Worm (Caenorhabditis elegans): ENCODE data around the gene Y43F8A.1.
A peak's percentile ranks its signal among the peaks of the same experiment; 100 is the strongest.

Gene Y43F8A.1

DNA sequence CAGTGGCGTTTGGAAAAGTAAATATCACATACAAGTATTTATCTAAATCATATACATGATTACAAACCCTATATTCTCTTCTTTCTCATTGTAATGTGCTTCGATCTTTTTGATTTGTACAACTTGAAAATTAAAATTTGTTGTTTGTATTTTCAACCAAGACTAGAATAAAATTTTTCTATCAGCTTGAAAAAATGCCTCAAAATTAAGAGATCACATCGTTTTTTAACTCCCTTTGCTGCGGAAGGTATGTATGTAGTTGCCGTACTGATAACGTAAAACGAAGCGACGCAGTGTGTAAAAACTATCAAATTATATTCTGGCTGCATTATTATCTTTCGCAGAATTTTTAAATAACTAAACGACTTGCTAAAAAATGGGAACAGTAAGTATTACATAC, 47.5 kb downstream of the Y43F8A.1 start, which contains the start of gene C25F9.15:
Gene C25F9.15, plus strand, starts transcription at position 301 of the 400 bp plus-strand sequence.
- TF ChIP-seq fos-1 (tag; optimal IDR thresholded peaks at IDR 0.05) (peak; percentile 40), ceh-82 (tag; optimal IDR thresholded peaks at IDR 0.05) (no peak), ztf-11 (tag; optimal IDR thresholded peaks at IDR 0.05) (no peak), nhr-6 (tag; optimal IDR thresholded peaks at IDR 0.05) (no peak), nhr-25 (tag; optimal IDR thresholded peaks at IDR 0.05) (no peak), mbf-1 (tag; optimal IDR thresholded peaks at IDR 0.05) (no peak)

DNA sequence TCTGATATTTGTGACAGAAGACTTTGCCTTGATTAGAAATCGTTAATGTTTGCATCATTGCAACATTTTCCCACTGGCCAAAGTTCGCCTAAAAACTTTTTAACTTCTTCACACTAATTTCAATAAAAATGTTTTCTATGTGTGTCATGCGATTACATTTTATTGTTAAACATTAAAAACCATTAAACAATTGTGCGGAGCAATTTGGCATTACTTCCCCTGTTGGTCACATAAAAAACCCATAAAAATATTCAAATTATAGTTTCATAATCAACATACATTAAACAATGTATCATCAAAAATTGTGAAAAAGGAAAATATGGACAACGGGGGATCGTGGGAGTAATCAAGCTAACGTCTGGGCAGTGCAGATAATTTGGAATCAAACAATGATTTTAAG, 49.0 kb downstream of the Y43F8A.1 start:
- peak; percentile 1 for TF ChIP-seq fos-1 (tag; optimal IDR thresholded peaks at IDR 0.05)
